Fruit fly (Drosophila melanogaster): ENCODE results near the gene Nedd8.

Gene Nedd8

dm6 chr2L:18966844-18967243, 15.2 kb upstream of the Nedd8 start (continued):
- TF ChIP-seq CG14441 (GFP tag; IDR thresholded peaks at IDR 0.05) (peak; percentile 46; the same call in 1 of the 2 replicates), Bgb (GFP tag; IDR thresholded peaks at IDR 0.05; ENCODE audit: partially characterized antibody) (no peak), dmrt99B (tag; optimal IDR thresholded peaks at IDR 0.05) (peak; percentile 48), E2f1 (GFP tag; IDR thresholded peaks at IDR 0.05) (peak; percentile 49; the same call in 1 of the 2 replicates), Meics (GFP tag; optimal IDR thresholded peaks at IDR 0.05) (peak; percentile 74), CG5953 (GFP tag; IDR thresholded peaks at IDR 0.05) (no peak), CG13296 (GFP tag; optimal IDR thresholded peaks at IDR 0.05) (peak; percentile 65), NfI (GFP tag; optimal IDR thresholded peaks at IDR 0.05) (peak; percentile 37), CG7357 (GFP tag; IDR thresholded peaks at IDR 0.05) (0 out of 3 replicates have a peak, but pooled peaks have one; percentile 13), CG1233 (GFP tag; optimal IDR thresholded peaks at IDR 0.05) (peak; percentile 34), Gug (GFP tag; IDR thresholded peaks at IDR 0.05) (peak; percentile 14; the same call in 1 of the 4 replicates), CG11696 (GFP tag; IDR thresholded peaks at IDR 0.05) (peak; percentile 14; the same call in 1 of the 2 replicates), trh (GFP tag; optimal IDR thresholded peaks at IDR 0.05) (no peak), CG10209 (GFP tag; optimal IDR thresholded peaks at IDR 0.05) (peak; percentile 39), CG18599 (GFP tag; optimal IDR thresholded peaks at IDR 0.05) (peak; percentile 86), CG14667 (GFP tag; IDR thresholded peaks at IDR 0.05) (peak; percentile 29; the same call in 1 of the 2 replicates), Blimp-1 (GFP tag; optimal IDR thresholded peaks at IDR 0.05) (peak; percentile 27), Sox100B (GFP tag; optimal IDR thresholded peaks at IDR 0.05) (peak; percentile 26), peb (GFP tag; IDR thresholded peaks at IDR 0.05) (no peak), prd (optimal IDR thresholded peaks at IDR 0.05) (no peak), prd (GFP tag; IDR thresholded peaks at IDR 0.05) (peak; percentile 48; the same call in 2 of the 3 replicates), crc (GFP tag; optimal IDR thresholded peaks at IDR 0.05) (no peak), NFAT (GFP tag; IDR thresholded peaks at IDR 0.05) (0 out of 2 replicates have a peak, but pooled peaks have one; percentile 37), dan (GFP tag; IDR thresholded peaks at IDR 0.05) (no peak), CG3281 (GFP tag; optimal IDR thresholded peaks at IDR 0.05) (peak; percentile 71), ac (GFP tag; optimal IDR thresholded peaks at IDR 0.05) (no peak), Ravus (GFP tag; IDR thresholded peaks at IDR 0.05) (peak; percentile 27), Hr51 (GFP tag; optimal IDR thresholded peaks at IDR 0.05) (peak in 1 of 2 experiments; percentile 47), slou (GFP tag; optimal IDR thresholded peaks at IDR 0.05) (no peak), bcd (GFP tag; optimal IDR thresholded peaks at IDR 0.05) (peak; percentile 29), hkb (optimal IDR thresholded peaks at IDR 0.05) (no peak), hkb (GFP tag; IDR thresholded peaks at IDR 0.05) (peak; percentile 48; the same call in 1 of the 2 replicates), CG6272 (GFP tag; IDR thresholded peaks at IDR 0.05) (0 out of 2 replicates have a peak, but pooled peaks have one; percentile 31), fd3F (GFP tag; optimal IDR thresholded peaks at IDR 0.05) (peak; percentile 45), sob (GFP tag; IDR thresholded peaks at IDR 0.05) (peak; percentile 56), wdn (GFP tag; IDR thresholded peaks at IDR 0.05) (peak; percentile 65; the same call in 1 of the 2 replicates), sisA (GFP tag; IDR thresholded peaks at IDR 0.05) (no peak), CG11695 (GFP tag; IDR thresholded peaks at IDR 0.05) (peak; percentile 68), H15 (GFP tag; IDR thresholded peaks at IDR 0.05) (peak; percentile 11; the same call in 1 of the 3 replicates), Oli (tag; optimal IDR thresholded peaks at IDR 0.05) (no peak), luna (GFP tag; optimal IDR thresholded peaks at IDR 0.05) (no peak), CG7839 (tag; optimal IDR thresholded peaks at IDR 0.05) (peak; percentile 54), PHDP (tag; optimal IDR thresholded peaks at IDR 0.05) (peak; percentile 48), CG17829 (tag; optimal IDR thresholded peaks at IDR 0.05) (peak; percentile 56), lbe (GFP tag; optimal IDR thresholded peaks at IDR 0.05) (peak; percentile 51), CG17361 (GFP tag; IDR thresholded peaks at IDR 0.05) (no peak), Nf-YC (tag; optimal IDR thresholded peaks at IDR 0.05) (peak; percentile 36), CG15269 (tag; optimal IDR thresholded peaks at IDR 0.05) (peak; percentile 65), CG12391 (tag; optimal IDR thresholded peaks at IDR 0.05) (peak; percentile 47), CG31224 (GFP tag; IDR thresholded peaks at IDR 0.05) (peak; percentile 62), scrt (GFP tag; optimal IDR thresholded peaks at IDR 0.05) (peak; percentile 13)

All from whole organism, embryonic.